Fruit fly (Drosophila melanogaster): Measurements from ENCODE around the gene Dnai2.

The Dnai2 gene

DNA sequence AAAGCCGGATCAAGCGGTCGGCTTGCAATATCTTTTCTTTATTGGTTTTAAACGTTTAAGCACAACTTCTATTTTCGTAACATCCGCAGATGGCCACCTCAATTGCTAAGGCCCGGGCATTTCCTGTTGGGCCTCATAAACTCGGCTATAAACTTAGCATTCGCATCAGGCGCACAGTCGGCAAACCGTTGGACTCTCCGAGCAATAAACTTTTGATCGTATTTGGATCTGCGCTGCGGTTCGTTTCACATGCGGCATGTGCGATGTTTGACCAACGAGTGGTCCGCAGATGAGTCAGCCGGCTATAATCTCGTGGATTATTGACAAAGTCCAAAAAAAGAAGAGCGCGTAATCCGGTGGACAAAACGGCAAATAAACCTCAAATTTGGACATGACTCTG is 12.7 kb upstream of the Dnai2 start:
- TF ChIP-seq OdsH (GFP tag; optimal IDR thresholded peaks at IDR 0.05) (no peak), jim (GFP tag; optimal IDR thresholded peaks at IDR 0.05) (no peak), woc (GFP tag; optimal IDR thresholded peaks at IDR 0.05) (no peak), Dfd (GFP tag; optimal IDR thresholded peaks at IDR 0.05) (no peak), sage (GFP tag; optimal IDR thresholded peaks at IDR 0.05) (no peak), usp (GFP tag; optimal IDR thresholded peaks at IDR 0.05) (no peak), CrebA (GFP tag; optimal IDR thresholded peaks at IDR 0.05; ENCODE audit: borderline replicate concordance) (no peak), fru (GFP tag; optimal IDR thresholded peaks at IDR 0.05) (no peak), CG9705 (GFP tag; optimal IDR thresholded peaks at IDR 0.05) (no peak)

dm6 chr3L:11711059-11711628 is 12.1 kb upstream of the Dnai2 start, which contains the start of gene crim:
TSS of gene crim (minus strand) at chr3L:11711386.
- no peak for TF ChIP-seq usp (GFP tag; optimal IDR thresholded peaks at IDR 0.05)
- peak in 1 of 2 experiments; percentile 12 for TF ChIP-seq foxo (GFP tag; optimal IDR thresholded peaks at IDR 0.05)
- TF ChIP-seq CG9705 (GFP tag; optimal IDR thresholded peaks at IDR 0.05), result no peak
- TF ChIP-seq Rel (GFP tag; optimal IDR thresholded peaks at IDR 0.05), result no peak
- TF ChIP-seq Rel (tag; optimal IDR thresholded peaks at IDR 0.05), result peak; percentile 21
- TF ChIP-seq dmrt93B (GFP tag; optimal IDR thresholded peaks at IDR 0.05), result no peak
- no peak for TF ChIP-seq jim (GFP tag; optimal IDR thresholded peaks at IDR 0.05)
- TF ChIP-seq h (GFP tag; optimal IDR thresholded peaks at IDR 0.05), result peak; percentile 38
- no peak for TF ChIP-seq Dfd (GFP tag; optimal IDR thresholded peaks at IDR 0.05)
- peak; percentile 31 for TF ChIP-seq Jra (GFP tag; optimal IDR thresholded peaks at IDR 0.05)
- peak; percentile 21 for TF ChIP-seq fru (GFP tag; optimal IDR thresholded peaks at IDR 0.05)
- TF ChIP-seq dl (GFP tag; optimal IDR thresholded peaks at IDR 0.05; ENCODE audit: insufficient read depth in 1 of 2, partially characterized antibody in 2 of 2), result no peak
- TF ChIP-seq Hnf4 (GFP tag; optimal IDR thresholded peaks at IDR 0.05), result peak; percentile 71
- TF ChIP-seq tai (GFP tag; optimal IDR thresholded peaks at IDR 0.05), result peak; percentile 58
- TF ChIP-seq sv (GFP tag; optimal IDR thresholded peaks at IDR 0.05), result no peak
- peak; percentile 30 for TF ChIP-seq CG32264 (GFP tag; optimal IDR thresholded peaks at IDR 0.05)
- TF ChIP-seq brk (GFP tag; optimal IDR thresholded peaks at IDR 0.05), result peak; percentile 74

- TF ChIP-seq sv (GFP tag; optimal IDR thresholded peaks at IDR 0.05) (no peak), Hnf4 (GFP tag; optimal IDR thresholded peaks at IDR 0.05) (peak; percentile 3), foxo (GFP tag; optimal IDR thresholded peaks at IDR 0.05) (peak in 1 of 2 experiments; percentile 7), dl (GFP tag; optimal IDR thresholded peaks at IDR 0.05; ENCODE audit: insufficient read depth in 1 of 2, partially characterized antibody in 2 of 2) (no peak), tai (GFP tag; optimal IDR thresholded peaks at IDR 0.05) (no peak), h (GFP tag; optimal IDR thresholded peaks at IDR 0.05) (peak; percentile 55)
Observed at dm6 chr3L:11708633-11709116, 9.6 kb upstream of the Dnai2 start, which contains the start of the genes Ccdc56 and mtTFB1. TSS of gene Ccdc56 (plus strand) at chr3L:11708979. TSS of gene mtTFB1 (plus strand) at chr3L:11708979.

DNA sequence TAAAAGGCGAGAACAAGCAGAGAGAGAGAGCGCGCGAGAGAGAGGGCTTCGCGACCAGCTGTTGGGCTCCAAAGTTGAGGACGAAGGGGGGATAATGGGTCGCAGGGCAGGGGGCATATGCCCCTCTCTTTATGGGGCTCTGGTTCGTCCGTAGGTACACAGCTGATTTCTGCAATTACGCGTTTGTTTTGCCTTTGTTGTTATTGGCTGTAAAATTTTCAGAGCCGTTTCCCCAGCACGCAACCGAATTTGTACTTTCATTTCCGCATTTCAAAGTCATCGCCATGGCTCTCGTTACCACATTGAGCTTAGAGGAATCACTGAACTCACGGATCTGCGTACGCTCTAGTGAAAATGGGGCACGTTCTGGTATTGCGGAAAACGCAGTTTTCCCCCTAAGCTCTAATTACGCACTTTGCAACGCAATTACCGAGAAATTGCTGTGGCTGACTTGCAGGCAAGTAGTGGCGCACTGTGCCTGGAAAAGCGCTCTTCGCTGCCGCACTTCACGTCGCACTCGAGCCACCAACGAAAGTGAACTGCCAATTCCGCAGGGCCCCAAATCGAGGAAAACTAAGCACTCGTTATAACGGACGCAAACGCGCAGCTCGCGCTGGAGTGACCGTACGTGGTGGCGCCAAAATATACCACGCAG is 9.0 kb upstream of the Dnai2 start, which contains the start of gene CG11658:
Gene CG11658, minus strand, starts transcription at position 576 of the 655 bp plus-strand sequence.
- peak; percentile 26 to 50 for TF ChIP-seq dl (GFP tag; optimal IDR thresholded peaks at IDR 0.05; ENCODE audit: insufficient read depth in 1 of 2, partially characterized antibody in 2 of 2)
- no peak for TF ChIP-seq GATAd (GFP tag; optimal IDR thresholded peaks at IDR 0.05)
- TF ChIP-seq Dif (GFP tag; optimal IDR thresholded peaks at IDR 0.05; ENCODE audit: partially characterized antibody), result peak; percentile 32
- peak; percentile 57 for TF ChIP-seq psq (GFP tag; optimal IDR thresholded peaks at IDR 0.05)
- no peak for TF ChIP-seq woc (GFP tag; optimal IDR thresholded peaks at IDR 0.05)
- no peak for TF ChIP-seq Abd-B (GFP tag; optimal IDR thresholded peaks at IDR 0.05)
- TF ChIP-seq HLH106 (tag; optimal IDR thresholded peaks at IDR 0.05), result no peak
- TF ChIP-seq Hr83 (GFP tag; optimal IDR thresholded peaks at IDR 0.05; ENCODE audit: poor library complexity, severe bottlenecking), result peak; percentile 63
- no peak for TF ChIP-seq jim (GFP tag; optimal IDR thresholded peaks at IDR 0.05)
- TF ChIP-seq Rel (GFP tag; optimal IDR thresholded peaks at IDR 0.05), result no peak
- peak; percentile 61 for TF ChIP-seq Rel (tag; optimal IDR thresholded peaks at IDR 0.05)
- TF ChIP-seq Myc (optimal IDR thresholded peaks at IDR 0.05), result peak; percentile 5
- no peak for TF ChIP-seq dmrt93B (GFP tag; optimal IDR thresholded peaks at IDR 0.05)
- TF ChIP-seq Jra (GFP tag; optimal IDR thresholded peaks at IDR 0.05), result peak; percentile 15
